Worm (Caenorhabditis elegans) whole organism, late embryonic: ENCODE results near the gene C05D9.9.

Experiments used
- ama-1 ChIP-seq: fragments of 150-350 bp; optimal IDR thresholded peaks from 2 replicates; lab custom pipeline; 2014
- ceh-18 ChIP-seq: sonication (generic microtip); optimal IDR thresholded peaks from 2 replicates; lab custom pipeline; 2016; ENCODE audit warnings: missing genetic modification characterization, missing compliant biosample characterization
- dve-1 ChIP-seq: sonication (generic microtip); optimal IDR thresholded peaks from 2 replicates; lab custom pipeline; 2017; ENCODE audit warnings: antibody characterized with exemption, mild to moderate bottlenecking, missing genetic modification characterization, missing compliant biosample characterization
- elt-4 ChIP-seq: sonication (generic microtip); optimal IDR thresholded peaks from 2 replicates; lab custom pipeline; 2016; ENCODE audit warnings: missing genetic modification characterization, missing compliant biosample characterization
- fax-1 ChIP-seq: sonication (generic microtip); optimal IDR thresholded peaks from 2 replicates; lab custom pipeline; 2016; ENCODE audit warnings: missing genotype, missing genetic modification characterization, missing compliant biosample characterization
- fkh-6 ChIP-seq: sonication (generic microtip); optimal IDR thresholded peaks from 2 replicates; lab custom pipeline; 2016; ENCODE audit warnings: missing genetic modification characterization, missing compliant biosample characterization
- mec-3 ChIP-seq: sonication (generic microtip); optimal IDR thresholded peaks from 2 replicates; lab custom pipeline; 2016; ENCODE audit warnings: borderline replicate concordance, missing genetic modification characterization, missing compliant biosample characterization
- pqm-1 ChIP-seq: sonication (generic microtip); optimal IDR thresholded peaks from 2 replicates; lab custom pipeline; 2016; ENCODE audit warnings: missing genetic modification characterization, missing compliant biosample characterization
- ref-2 ChIP-seq: sonication (generic microtip); optimal IDR thresholded peaks from 2 replicates; lab custom pipeline; 2016; ENCODE audit warnings: missing genetic modification characterization, missing compliant biosample characterization
- rnt-1 ChIP-seq: sonication (generic microtip); optimal IDR thresholded peaks from 2 replicates; lab custom pipeline; 2016; ENCODE audit warnings: missing genetic modification characterization, missing compliant biosample characterization
- tbx-7 ChIP-seq: sonication (generic microtip); optimal IDR thresholded peaks from 2 replicates; lab custom pipeline; 2016; ENCODE audit warnings: missing genotype, missing genetic modification characterization, missing compliant biosample characterization

- TF ChIP-seq mec-3 (tag; lab: Kevin White, UChicago) (no peak), ref-2 (no peak), rnt-1 (tag; lab: Kevin White, UChicago) (no peak), fkh-6 (no peak), ama-1 (lab: Kevin White, UChicago) (no peak), elt-4 (tag; lab: Kevin White, UChicago) (no peak), fax-1 (tag; lab: Kevin White, UChicago) (no peak), pqm-1 (tag; lab: Kevin White, UChicago) (no peak), ceh-18 (no peak), dve-1 (tag; lab: Kevin White, UChicago) (no peak), tbx-7 (tag; lab: Kevin White, UChicago) (no peak)
These were observed 12.4 kb downstream of the C05D9.9 start, which contains the start of gene C05D9.3 for ce11 chrX:1111603-1112002.
